Worm (Caenorhabditis elegans) whole organism, L3 larva: ENCODE data around the gene F47C12.8.

ENCODE experiments used
- R02D3.7 ChIP-seq: fragments of 150-350 bp; optimal IDR thresholded peaks from 2 replicates; lab custom pipeline; 2014; ENCODE audit warnings: missing biosample characterization, missing genetic modification characterization
- ceh-28 ChIP-seq: fragments of 150-350 bp; optimal IDR thresholded peaks from 2 replicates; lab custom pipeline; 2014; ENCODE audit warnings: missing biosample characterization, missing genetic modification reagents, missing genetic modification characterization
- nhr-12 ChIP-seq: fragments of 150-350 bp; optimal IDR thresholded peaks from 2 replicates; lab custom pipeline; 2014; ENCODE audit warnings: missing biosample characterization, missing genetic modification characterization
- unc-39 ChIP-seq: sonication (generic microtip); optimal IDR thresholded peaks from 4 replicates; lab custom pipeline; 2017; ENCODE audit warnings: missing biosample characterization, missing genetic modification characterization

DNA sequence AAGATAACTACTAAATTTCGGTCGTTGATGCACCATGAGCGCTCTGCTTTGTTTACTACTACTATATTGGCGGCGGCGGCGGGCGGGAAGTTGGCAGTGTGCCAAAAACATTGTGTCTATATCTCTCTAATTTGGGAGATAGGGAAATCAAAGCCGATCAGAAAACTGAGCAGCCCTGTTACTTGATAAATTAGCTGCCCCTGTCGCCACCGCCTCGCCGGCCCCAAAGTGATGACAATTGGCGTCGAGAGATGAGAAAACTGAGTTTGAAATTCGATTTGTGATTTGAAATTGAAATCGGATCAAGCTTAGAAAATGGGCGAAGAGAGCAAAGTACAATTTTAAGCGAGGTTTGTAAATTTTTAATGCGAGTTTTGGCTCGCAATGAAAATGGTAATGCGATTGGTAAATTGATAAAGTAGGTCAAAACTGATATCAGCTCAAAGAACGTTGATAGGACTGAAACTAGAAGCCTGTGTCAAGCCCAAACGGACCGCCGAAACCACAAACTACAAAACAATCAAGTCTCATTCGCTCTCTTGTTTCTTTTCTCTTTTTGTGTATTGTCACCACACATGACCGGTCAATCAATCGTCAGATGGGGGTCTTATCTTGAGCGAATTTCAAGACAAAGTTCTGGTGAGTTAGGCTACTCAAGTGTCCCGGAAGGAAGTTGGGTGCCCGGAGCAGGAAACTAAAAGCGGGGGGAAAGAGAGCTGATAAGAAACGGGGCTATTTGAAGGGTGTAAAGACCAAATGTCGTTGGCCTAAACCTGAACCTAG, 28.9 kb upstream of the F47C12.8 start:
- no peak for TF ChIP-seq ceh-28 (tag; lab: Kevin White, UChicago)
- TF ChIP-seq nhr-12 (tag; lab: Kevin White, UChicago), result no peak
- TF ChIP-seq unc-39 (tag; lab: Kevin White, UChicago), result no peak
- no peak for TF ChIP-seq R02D3.7 (tag; lab: Kevin White, UChicago)
